6 worm cellular contexts compared by ENCODE assay signal in the genomic region with DNA sequence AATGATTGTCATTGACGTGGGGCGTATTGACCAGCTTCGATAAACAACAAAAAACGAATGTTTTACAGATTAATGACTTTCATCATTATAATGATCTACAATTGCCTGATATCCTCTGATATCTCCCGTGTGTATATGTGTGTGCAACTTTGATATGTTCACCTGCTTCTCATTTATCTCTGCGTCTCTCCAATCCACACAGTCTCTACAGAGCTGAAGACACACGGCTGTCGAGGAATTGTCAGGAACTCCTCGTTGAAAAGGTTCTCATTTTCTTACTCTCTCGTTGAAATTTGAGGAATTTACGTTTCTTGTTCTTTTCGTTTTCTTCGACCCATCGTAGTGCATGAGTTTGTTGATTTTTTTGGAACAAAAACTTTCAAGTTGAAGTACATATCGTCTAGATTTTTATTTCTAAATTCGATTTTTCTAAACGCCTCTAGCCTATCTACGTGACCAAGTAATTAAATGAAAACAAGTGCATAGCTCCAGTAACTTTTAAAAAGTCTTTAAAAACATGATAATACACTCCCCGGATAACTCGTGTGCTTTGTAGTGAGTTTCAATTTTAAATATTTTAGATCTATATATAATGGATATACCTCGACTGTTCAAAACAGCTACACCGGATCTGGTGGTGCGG.
TF ChIP-seq lines count a peak whose summit lies in the region.

TSS of gene ten-1 (plus strand) at position 593 of the 643 bp plus-strand sequence.

TF ChIP-seq in whole organism, L1 larva, 84 proteins besides CTCF, POLR2A, EP300 and RAD21:
- TF ChIP-seq ces-1 (GFP tag; optimal IDR thresholded peaks at IDR 0.05; lab: Kevin White, UChicago) (no peak), lin-14 (GFP tag; optimal IDR thresholded peaks at IDR 0.05; lab: Kevin White, UChicago) (peak; percentile 70), rnt-1 (tag; optimal IDR thresholded peaks at IDR 0.05; lab: Kevin White, UChicago) (peak; percentile 45)
TF ChIP-seq in whole organism, L1 larva: peak in this region for 2.

TF ChIP-seq in whole organism, L2 larva, 48 proteins besides CTCF, POLR2A, EP300 and RAD21:
- TF ChIP-seq lin-13 (GFP tag; optimal IDR thresholded peaks at IDR 0.05; lab: Kevin White, UChicago) (no peak), ceh-82 (tag; optimal IDR thresholded peaks at IDR 0.05; lab: Kevin White, UChicago) (no peak), ztf-4 (tag; optimal IDR thresholded peaks at IDR 0.05; lab: Kevin White, UChicago) (peak; percentile 44), lsy-2 (tag; optimal IDR thresholded peaks at IDR 0.05; lab: Kevin White, UChicago) (peak in 1 of 2 experiments; percentile 45), dmd-4 (tag; optimal IDR thresholded peaks at IDR 0.05; lab: Kevin White, UChicago) (no peak), mbf-1 (tag; optimal IDR thresholded peaks at IDR 0.05; lab: Kevin White, UChicago) (no peak), F13H6.1 (tag; optimal IDR thresholded peaks at IDR 0.05; lab: Kevin White, UChicago) (peak; percentile 33), crh-2 (tag; optimal IDR thresholded peaks at IDR 0.05; lab: Kevin White, UChicago) (no peak)

TF ChIP-seq in whole organism, L4 larva, 104 proteins besides CTCF, POLR2A, EP300 and RAD21:
- no peak for TF ChIP-seq dmd-9 (GFP tag; IDR thresholded peaks at IDR 0.05; lab: Robert Waterston, UW)
- TF ChIP-seq aly-2 (tag; optimal IDR thresholded peaks at IDR 0.05; lab: Kevin White, UChicago), result no peak
- TF ChIP-seq daf-16 (GFP tag; optimal IDR thresholded peaks at IDR 0.05; lab: Kevin White, UChicago), result peak in 1 of 2 experiments; percentile 21
- TF ChIP-seq daf-16 (tag; optimal IDR thresholded peaks at IDR 0.05; lab: Kevin White, UChicago), result no peak
- no peak for TF ChIP-seq dve-1 (tag; optimal IDR thresholded peaks at IDR 0.05; lab: Kevin White, UChicago; ENCODE audit: insufficient read depth)
- no peak for TF ChIP-seq saeg-2 (GFP tag; IDR thresholded peaks at IDR 0.05; lab: Robert Waterston, UW)
- TF ChIP-seq aha-1 (tag; lab: Kevin White, UChicago), result peak; percentile 24
- TF ChIP-seq Y75B8A.6 (GFP tag; IDR thresholded peaks at IDR 0.05; lab: Robert Waterston, UW), result no peak

TF ChIP-seq in whole organism, late embryonic, 69 proteins besides CTCF, POLR2A, EP300 and RAD21:
- TF ChIP-seq unc-55 (GFP tag; optimal IDR thresholded peaks at IDR 0.05; lab: Kevin White, UChicago) (peak; percentile 69), che-1 (tag; optimal IDR thresholded peaks at IDR 0.05; lab: Kevin White, UChicago) (no peak)

TF ChIP-seq in whole organism, mixed stage, embryonic, 35 proteins besides CTCF, POLR2A, EP300 and RAD21:
- TF ChIP-seq hlh-1 (tag; optimal IDR thresholded peaks at IDR 0.05; lab: Kevin White, UChicago) (peak; percentile 91), zip-8 (tag; optimal IDR thresholded peaks at IDR 0.05; lab: Kevin White, UChicago) (no peak), unc-62 (GFP tag; optimal IDR thresholded peaks at IDR 0.05; lab: Kevin White, UChicago) (peak; percentile 75), mab-5 (tag; optimal IDR thresholded peaks at IDR 0.05; lab: Kevin White, UChicago) (no peak), cnd-1 (tag; optimal IDR thresholded peaks at IDR 0.05; lab: Kevin White, UChicago) (no peak), unc-120 (tag; optimal IDR thresholded peaks at IDR 0.05; lab: Kevin White, UChicago; ENCODE audit: poor library complexity, severe bottlenecking) (peak; percentile 4)
TF ChIP-seq in whole organism, mixed stage, embryonic: peak in this region for 3.

TF ChIP-seq in whole organism, young adult, 124 proteins besides CTCF, POLR2A, EP300 and RAD21:
- 0 out of 2 replicates have a peak, but pooled peaks have one; percentile 31 for TF ChIP-seq hmg-1.2 (GFP tag; IDR thresholded peaks at IDR 0.05; lab: Robert Waterston, UW)
- no peak for TF ChIP-seq ceh-100 (GFP tag; IDR thresholded peaks at IDR 0.05; lab: Robert Waterston, UW)
- TF ChIP-seq ztf-26 (tag; optimal IDR thresholded peaks at IDR 0.05; lab: Kevin White, UChicago), result no peak
- TF ChIP-seq ztf-3 (GFP tag; optimal IDR thresholded peaks at IDR 0.05; lab: Kevin White, UChicago), result no peak
- no peak for TF ChIP-seq B0336.3 (GFP tag; IDR thresholded peaks at IDR 0.05; lab: Robert Waterston, UW)
- TF ChIP-seq bed-2 (GFP tag; IDR thresholded peaks at IDR 0.05; lab: Robert Waterston, UW), result no peak
- TF ChIP-seq fkh-3 (tag; optimal IDR thresholded peaks at IDR 0.05; lab: Kevin White, UChicago), result no peak
